Worm (Caenorhabditis elegans) whole organism, L2 larva: ENCODE results near the gene srh-206.
"Not testable (repeated sequence)": the region's sequence is repeated elsewhere in the genome, so short reads cannot be mapped to it uniquely, and the experiment has no call there.

Experiments used
- Y55F3AM.14 ChIP-seq: fragments of 200-800 bp; sonication (Bioruptor generic); optimal IDR thresholded peaks from 2 replicates; lab custom pipeline; 2018; ENCODE audit warnings: mild to moderate bottlenecking, missing genetic modification characterization, missing compliant biosample characterization
- ZK546.5 ChIP-seq: sonication (generic microtip); optimal IDR thresholded peaks from 2 replicates; lab custom pipeline; 2017; ENCODE audit warnings: missing biosample characterization, missing genetic modification characterization
- alr-1 ChIP-seq: fragments of 150-350 bp; optimal IDR thresholded peaks from 2 replicates; lab custom pipeline; 2014; ENCODE audit warnings: missing biosample characterization, missing genetic modification characterization
- aly-2 ChIP-seq: fragments of 150-350 bp; optimal IDR thresholded peaks from 2 replicates; lab custom pipeline; 2014; ENCODE audit warnings: missing biosample characterization, missing genetic modification characterization
- blmp-1 ChIP-seq: sonication (generic microtip); optimal IDR thresholded peaks from 2 replicates; lab custom pipeline; 2017; ENCODE audit warnings: missing genetic modification characterization, mild to moderate bottlenecking, missing compliant biosample characterization, antibody characterized with exemption, moderate library complexity; ENCODE audit not compliant: insufficient read depth
- ceh-16 ChIP-seq: fragments of 150-350 bp; optimal IDR thresholded peaks from 2 replicates; lab custom pipeline; 2014; ENCODE audit warnings: missing biosample characterization, missing genetic modification characterization
- crh-2 ChIP-seq: sonication (generic microtip); optimal IDR thresholded peaks from 2 replicates; lab custom pipeline; 2017; ENCODE audit warnings: missing biosample characterization, missing genetic modification characterization
- dmd-4 ChIP-seq: sonication (generic microtip); optimal IDR thresholded peaks from 2 replicates; lab custom pipeline; 2017; ENCODE audit warnings: missing biosample characterization, missing genetic modification characterization
- egl-27 ChIP-seq: sonication (generic microtip); optimal IDR thresholded peaks from 3 replicates; lab custom pipeline; 2017; ENCODE audit warnings: missing biosample characterization, missing genetic modification reagents, missing genetic modification characterization
- lin-11 ChIP-seq: fragments of 150-350 bp; sonication (generic microtip); optimal IDR thresholded peaks from 2 replicates; lab custom pipeline; 2014; ENCODE audit warnings: missing biosample characterization, missing genetic modification characterization, inconsistent platforms, mixed read lengths
- lin-39 ChIP-seq: fragments of 150-350 bp; optimal IDR thresholded peaks from 2 replicates; lab custom pipeline; 2014; ENCODE audit warnings: missing biosample characterization, missing genetic modification reagents, missing genetic modification characterization
- mdl-1 ChIP-seq, 2 experiments: fragments of 150-350 bp in 1 of 2; sonication (generic microtip) in 1 of 2; optimal IDR thresholded peaks; 2 replicates each; lab custom pipeline; 2017; ENCODE audit warnings: missing biosample characterization in 2 of 2, missing genetic modification characterization in 2 of 2
- nhr-10 ChIP-seq: sonication (generic microtip); optimal IDR thresholded peaks from 2 replicates; lab custom pipeline; 2017; ENCODE audit warnings: missing biosample characterization, missing genetic modification characterization
- nhr-129 ChIP-seq: fragments of 150-350 bp; optimal IDR thresholded peaks from 2 replicates; lab custom pipeline; 2014; ENCODE audit warnings: missing biosample characterization, missing genetic modification characterization
- nhr-21 ChIP-seq: fragments of 150-350 bp; optimal IDR thresholded peaks from 2 replicates; lab custom pipeline; 2014; ENCODE audit warnings: missing biosample characterization, missing genetic modification characterization
- nhr-23 ChIP-seq: fragments of 150-350 bp; optimal IDR thresholded peaks from 2 replicates; lab custom pipeline; 2014; ENCODE audit warnings: missing biosample characterization, missing genetic modification reagents, missing genetic modification characterization
- nhr-77 ChIP-seq: fragments of 150-350 bp; optimal IDR thresholded peaks from 2 replicates; lab custom pipeline; 2014; ENCODE audit warnings: missing biosample characterization, missing genetic modification characterization
- peb-1 ChIP-seq: fragments of 150-350 bp; optimal IDR thresholded peaks from 2 replicates; lab custom pipeline; 2014; ENCODE audit warnings: missing biosample characterization, missing genetic modification characterization
- sem-4 ChIP-seq: fragments of 150-350 bp; optimal IDR thresholded peaks from 2 replicates; lab custom pipeline; 2014; ENCODE audit warnings: missing biosample characterization, missing genetic modification reagents, missing genetic modification characterization
- skn-1 ChIP-seq: sonication (generic microtip); optimal IDR thresholded peaks from 2 replicates; lab custom pipeline; 2017; ENCODE audit warnings: missing biosample characterization, missing genetic modification characterization
- sma-3 ChIP-seq: sonication (generic microtip); optimal IDR thresholded peaks from 2 replicates; lab custom pipeline; 2016; ENCODE audit warnings: missing genetic modification reagents, missing genetic modification characterization, missing compliant biosample characterization
- sma-9 ChIP-seq, 2 experiments: fragments of 150-350 bp in 1 of 2; sonication (generic microtip) in 1 of 2; optimal IDR thresholded peaks; 2 replicates each; lab custom pipeline; 2014 to 2016; ENCODE audit warnings: missing genetic modification characterization in 2 of 2, mild to moderate bottlenecking in 1 of 2, missing biosample characterization in 1 of 2, missing compliant biosample characterization in 1 of 2, missing genetic modification reagents in 1 of 2, moderate library complexity in 1 of 2
- snpc-4 ChIP-seq: fragments of 150-350 bp; optimal IDR thresholded peaks from 2 replicates; lab custom pipeline; 2014; ENCODE audit warnings: missing biosample characterization, missing genetic modification characterization
- unc-39 ChIP-seq: fragments of 150-350 bp; optimal IDR thresholded peaks from 2 replicates; lab custom pipeline; 2014; ENCODE audit warnings: missing biosample characterization, missing genetic modification characterization
- unc-55 ChIP-seq: fragments of 150-350 bp; sonication (generic microtip); optimal IDR thresholded peaks from 3 replicates; lab custom pipeline; 2014; ENCODE audit warnings: missing biosample characterization, missing genetic modification reagents, missing genetic modification characterization
- ztf-1 ChIP-seq: fragments of 200-800 bp; sonication (Bioruptor generic); conservative IDR thresholded peaks from 2 replicates; pipeline ENCODE4 v1.3.6; 2022; ENCODE audit warnings: missing genetic modification characterization, missing compliant biosample characterization

srh-206 gene

ce11 chrV:16958975-16959374 lies 4.3 kb upstream of the srh-206 start:
- no peak for TF ChIP-seq unc-55 (GFP tag; lab: Kevin White, UChicago)
- TF ChIP-seq ztf-1 (GFP tag; lab: Robert Waterston, UW) = no peak

- TF ChIP-seq egl-27 (tag; lab: Kevin White, UChicago) = no peak
- TF ChIP-seq nhr-129 (tag; lab: Kevin White, UChicago) = no peak
- TF ChIP-seq unc-39 (tag; lab: Kevin White, UChicago) = no peak
- no peak for TF ChIP-seq sma-3 (GFP tag; lab: Kevin White, UChicago)
- no peak for TF ChIP-seq dmd-4 (tag; lab: Kevin White, UChicago)
- no peak for TF ChIP-seq Y55F3AM.14 (GFP tag; lab: Kevin White, UChicago)
- no peak for TF ChIP-seq ceh-16 (tag; lab: Kevin White, UChicago)
- no peak for TF ChIP-seq crh-2 (tag; lab: Kevin White, UChicago)
- no peak for TF ChIP-seq mdl-1 (tag; optimal IDR thresholded peaks at IDR 0.05; lab: Kevin White, UChicago)
- no peak for TF ChIP-seq nhr-23
- TF ChIP-seq, all 48 proteins: peak for 0
These were observed 1.6 kb upstream of the srh-206 start, which contains the start of gene clec-239 for ce11 chrV:16956229-16956628. Gene clec-239, plus strand, starts transcription at chrV:16956529.

ce11 chrV:16951504-16951903 lies 3.2 kb downstream of the srh-206 start, which contains the start of gene clec-238:
Gene clec-238, plus strand, starts transcription at chrV:16951804.
- TF ChIP-seq ZK546.5 (no peak), sem-4 (tag; lab: Kevin White, UChicago) (no peak), crh-2 (tag; lab: Kevin White, UChicago) (no peak), lin-11 (no peak), ztf-1 (GFP tag; lab: Robert Waterston, UW) (no peak)

- TF ChIP-seq sma-9 (GFP tag; optimal IDR thresholded peaks at IDR 0.05; lab: Kevin White, UChicago) = no peak
- TF ChIP-seq sma-9 (tag; optimal IDR thresholded peaks at IDR 0.05; lab: Kevin White, UChicago) = no peak
- no peak for TF ChIP-seq lin-11
- no peak for TF ChIP-seq blmp-1 (tag; lab: Kevin White, UChicago)
- no peak for TF ChIP-seq sem-4 (tag; lab: Kevin White, UChicago)
- TF ChIP-seq peb-1 (tag; lab: Kevin White, UChicago) = no peak
- no peak for TF ChIP-seq unc-55 (GFP tag; lab: Kevin White, UChicago)
- no peak for TF ChIP-seq nhr-77
- no peak for TF ChIP-seq crh-2 (tag; lab: Kevin White, UChicago)
- TF ChIP-seq alr-1 (tag; lab: Kevin White, UChicago) = no peak
- no peak for TF ChIP-seq lin-39
- TF ChIP-seq mdl-1 (tag; optimal IDR thresholded peaks at IDR 0.05; lab: Kevin White, UChicago) = no peak
- no peak for TF ChIP-seq nhr-10
- TF ChIP-seq nhr-21 = no peak
- no peak for TF ChIP-seq skn-1
These were observed 4.6 kb downstream of the srh-206 start for ce11 chrV:16950036-16950435.

ce11 chrV:16949609-16950008 lies 5.1 kb downstream of the srh-206 start, which contains the start of gene fbxa-111:
Gene fbxa-111, minus strand, starts transcription at chrV:16949709.
- TF ChIP-seq dmd-4 (tag; lab: Kevin White, UChicago); nhr-23; sma-3 (GFP tag; lab: Kevin White, UChicago): not testable (repeated sequence)

DNA sequence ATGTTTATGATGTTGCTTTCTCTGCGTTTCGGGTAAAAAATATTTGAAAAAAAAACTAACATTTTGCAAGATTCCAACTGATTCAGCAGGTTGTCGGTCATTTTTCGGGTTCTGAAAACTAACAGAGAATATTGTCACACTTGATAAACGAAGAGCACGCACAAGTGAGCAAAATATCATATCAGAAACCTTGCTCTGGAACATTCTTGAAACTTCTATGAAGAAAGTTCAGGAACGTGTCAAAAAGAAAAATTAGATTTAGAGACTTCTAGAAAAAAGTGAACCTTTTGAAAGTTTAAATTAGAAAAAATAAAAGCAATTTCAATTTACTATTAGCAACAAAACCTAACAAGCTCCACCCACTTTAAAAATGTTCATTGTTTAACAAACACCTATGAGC lies 6.7 kb downstream of the srh-206 start, which contains the start of gene fbxa-112:
Gene fbxa-112, minus strand, starts transcription at position 101 of the 400 bp plus-strand sequence.
- not testable (repeated sequence) for TF ChIP-seq sma-3 (GFP tag; lab: Kevin White, UChicago); peb-1 (tag; lab: Kevin White, UChicago); aly-2 (tag; lab: Kevin White, UChicago)

DNA sequence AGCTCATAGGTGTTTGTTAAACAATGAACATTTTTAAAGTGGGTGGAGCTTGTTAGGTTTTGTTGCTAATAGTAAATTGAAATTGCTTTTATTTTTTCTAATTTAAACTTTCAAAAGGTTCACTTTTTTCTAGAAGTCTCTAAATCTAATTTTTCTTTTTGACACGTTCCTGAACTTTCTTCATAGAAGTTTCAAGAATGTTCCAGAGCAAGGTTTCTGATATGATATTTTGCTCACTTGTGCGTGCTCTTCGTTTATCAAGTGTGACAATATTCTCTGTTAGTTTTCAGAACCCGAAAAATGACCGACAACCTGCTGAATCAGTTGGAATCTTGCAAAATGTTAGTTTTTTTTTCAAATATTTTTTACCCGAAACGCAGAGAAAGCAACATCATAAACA lies 15.9 kb downstream of the srh-206 start, which contains the start of gene fbxa-148:
Gene fbxa-148, plus strand, starts transcription at position 301 of the 400 bp plus-strand sequence.
- not testable (repeated sequence) for TF ChIP-seq crh-2 (tag; lab: Kevin White, UChicago); nhr-77; snpc-4 (tag; lab: Kevin White, UChicago)
- TF ChIP-seq, all 48 proteins: peak for 0; not testable (repeated sequence) for 48
